Worm (Caenorhabditis elegans) whole organism, mixed stage, embryonic: Measurements from ENCODE around the gene srab-23.

Source experiments
- bed-3 ChIP-seq: fragments of 200-800 bp; sonication (Bioruptor generic); optimal IDR thresholded peaks from 3 replicates; lab custom pipeline; 2018; ENCODE audit warnings: mild to moderate bottlenecking, missing genetic modification characterization, moderate library complexity, missing compliant biosample characterization
- blmp-1 ChIP-seq: fragments of 150-350 bp; optimal IDR thresholded peaks from 2 replicates; lab custom pipeline; 2014; ENCODE audit warnings: missing biosample characterization, missing genetic modification characterization
- ceh-39 ChIP-seq: fragments of 150-350 bp; optimal IDR thresholded peaks from 2 replicates; lab custom pipeline; 2014; ENCODE audit warnings: missing biosample characterization, missing genetic modification characterization
- ceh-43 ChIP-seq: fragments of 200-800 bp; sonication (Bioruptor generic); optimal IDR thresholded peaks from 2 replicates; lab custom pipeline; 2018; ENCODE audit warnings: mild to moderate bottlenecking, missing genetic modification characterization, moderate library complexity, missing compliant biosample characterization
- ceh-83 ChIP-seq: fragments of 200-800 bp; sonication (Bioruptor generic); optimal IDR thresholded peaks from 2 replicates; lab custom pipeline; 2018; ENCODE audit warnings: mild to moderate bottlenecking, missing genetic modification characterization, missing compliant biosample characterization
- ces-1 ChIP-seq: fragments of 150-350 bp; optimal IDR thresholded peaks from 2 replicates; lab custom pipeline; 2014; ENCODE audit warnings: missing biosample characterization, missing genetic modification reagents, missing genetic modification characterization
- drap-1 ChIP-seq: fragments of 200-800 bp; sonication (Bioruptor generic); optimal IDR thresholded peaks from 3 replicates; lab custom pipeline; 2018; ENCODE audit warnings: mild to moderate bottlenecking, missing genetic modification characterization, missing compliant biosample characterization
- elt-1 ChIP-seq: sonication (generic microtip); optimal IDR thresholded peaks from 2 replicates; lab custom pipeline; 2017; ENCODE audit warnings: missing genetic modification characterization, mild to moderate bottlenecking, missing compliant biosample characterization, antibody characterized with exemption, moderate library complexity, borderline replicate concordance; ENCODE audit not compliant: insufficient read depth
- elt-3 ChIP-seq: fragments of 150-350 bp; optimal IDR thresholded peaks from 2 replicates; lab custom pipeline; 2014; ENCODE audit warnings: missing biosample characterization, missing genetic modification characterization
- flh-1 ChIP-seq: fragments of 200-800 bp; sonication (Bioruptor generic); optimal IDR thresholded peaks from 2 replicates; lab custom pipeline; 2018; ENCODE audit warnings: mild to moderate bottlenecking, missing genetic modification characterization, moderate library complexity, missing compliant biosample characterization
- ham-2 ChIP-seq: fragments of 200-800 bp; sonication (Bioruptor generic); optimal IDR thresholded peaks from 2 replicates; lab custom pipeline; 2018; ENCODE audit warnings: mild to moderate bottlenecking, missing genetic modification characterization, missing compliant biosample characterization
- hlh-1 ChIP-seq: fragments of 150-350 bp; optimal IDR thresholded peaks from 2 replicates; lab custom pipeline; 2014; ENCODE audit warnings: missing biosample characterization, missing genetic modification reagents, missing genetic modification characterization
- lin-13 ChIP-seq: fragments of 150-350 bp; optimal IDR thresholded peaks from 2 replicates; lab custom pipeline; 2014; ENCODE audit warnings: missing biosample characterization, missing genetic modification characterization
- lin-32 ChIP-seq: fragments of 200-800 bp; sonication (Bioruptor generic); optimal IDR thresholded peaks from 2 replicates; lab custom pipeline; 2018; ENCODE audit warnings: mild to moderate bottlenecking, missing genetic modification characterization, missing compliant biosample characterization
- lsy-2 ChIP-seq: fragments of 150-350 bp; optimal IDR thresholded peaks from 2 replicates; lab custom pipeline; 2014; ENCODE audit warnings: missing biosample characterization, missing genetic modification characterization
- mab-5 ChIP-seq: fragments of 150-350 bp; optimal IDR thresholded peaks from 2 replicates; lab custom pipeline; 2014; ENCODE audit warnings: missing biosample characterization, missing genetic modification characterization
- mep-1 ChIP-seq: fragments of 150-350 bp; optimal IDR thresholded peaks from 2 replicates; lab custom pipeline; 2017; ENCODE audit warnings: missing biosample characterization, missing genetic modification reagents, missing genetic modification characterization, inconsistent platforms
- mls-2 ChIP-seq: sonication (generic microtip); optimal IDR thresholded peaks from 2 replicates; lab custom pipeline; 2016; ENCODE audit warnings: mild to moderate bottlenecking, missing genetic modification characterization, moderate library complexity, missing compliant biosample characterization
- nhr-12 ChIP-seq: fragments of 150-350 bp; optimal IDR thresholded peaks from 2 replicates; lab custom pipeline; 2014; ENCODE audit warnings: missing biosample characterization, missing genetic modification characterization
- nhr-2 ChIP-seq: fragments of 150-350 bp; optimal IDR thresholded peaks from 2 replicates; lab custom pipeline; 2014; ENCODE audit warnings: missing biosample characterization, missing genetic modification characterization
- nhr-28 ChIP-seq: fragments of 150-350 bp; optimal IDR thresholded peaks from 2 replicates; lab custom pipeline; 2014; ENCODE audit warnings: missing biosample characterization, missing genetic modification characterization
- nhr-76 ChIP-seq: sonication (generic microtip); optimal IDR thresholded peaks from 2 replicates; lab custom pipeline; 2017; ENCODE audit warnings: missing biosample characterization, missing genetic modification characterization
- pha-4 ChIP-seq: fragments of 150-350 bp; optimal IDR thresholded peaks from 2 replicates; lab custom pipeline; 2018; ENCODE audit warnings: missing biosample characterization, missing genetic modification reagents, missing genetic modification characterization
- sem-2 ChIP-seq: fragments of 200-800 bp; sonication (Bioruptor generic); optimal IDR thresholded peaks from 2 replicates; lab custom pipeline; 2018; ENCODE audit warnings: mild to moderate bottlenecking, missing genetic modification characterization, missing compliant biosample characterization
- sptf-1 ChIP-seq: sonication (generic microtip); optimal IDR thresholded peaks from 2 replicates; lab custom pipeline; 2017; ENCODE audit warnings: mild to moderate bottlenecking, missing genetic modification characterization, moderate library complexity, missing compliant biosample characterization
- tbx-8 ChIP-seq: fragments of 200-800 bp; sonication (Bioruptor generic); optimal IDR thresholded peaks from 2 replicates; lab custom pipeline; 2018; ENCODE audit warnings: mild to moderate bottlenecking, missing genetic modification characterization, moderate library complexity, missing compliant biosample characterization
- unc-39 ChIP-seq: fragments of 150-350 bp; optimal IDR thresholded peaks from 2 replicates; lab custom pipeline; 2014; ENCODE audit warnings: missing biosample characterization, missing genetic modification characterization
- unc-62 ChIP-seq: fragments of 150-350 bp; optimal IDR thresholded peaks from 2 replicates; lab custom pipeline; 2014; ENCODE audit warnings: missing biosample characterization, missing genetic modification reagents, missing genetic modification characterization
- ztf-11 ChIP-seq: fragments of 150-350 bp; optimal IDR thresholded peaks from 2 replicates; lab custom pipeline; 2014; ENCODE audit warnings: missing biosample characterization, missing genetic modification characterization

Gene srab-23

DNA sequence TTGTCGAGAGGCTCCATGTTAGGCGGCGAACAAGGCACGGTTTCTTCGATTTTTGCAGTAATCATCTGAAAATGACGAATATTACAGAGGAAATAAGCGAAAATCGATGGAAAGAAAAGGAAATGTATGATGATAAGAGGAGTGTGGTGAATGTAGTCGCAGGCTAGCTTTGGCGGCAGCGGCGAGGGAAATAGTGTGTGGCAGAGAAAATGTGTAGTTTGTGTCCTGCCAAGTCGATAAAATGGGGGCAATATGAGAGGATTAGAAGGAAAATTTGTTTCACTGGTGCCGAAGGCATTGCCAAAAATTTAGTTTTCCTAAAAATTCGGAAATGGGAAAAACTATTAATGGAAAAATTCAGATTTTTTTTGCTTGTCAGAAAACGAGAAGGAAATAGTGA, 31.3 kb upstream of the srab-23 start, which contains the start of gene nhr-86 (continued):
- TF ChIP-seq mls-2 (no peak), unc-62 (GFP tag; lab: Kevin White, UChicago) (no peak)

DNA sequence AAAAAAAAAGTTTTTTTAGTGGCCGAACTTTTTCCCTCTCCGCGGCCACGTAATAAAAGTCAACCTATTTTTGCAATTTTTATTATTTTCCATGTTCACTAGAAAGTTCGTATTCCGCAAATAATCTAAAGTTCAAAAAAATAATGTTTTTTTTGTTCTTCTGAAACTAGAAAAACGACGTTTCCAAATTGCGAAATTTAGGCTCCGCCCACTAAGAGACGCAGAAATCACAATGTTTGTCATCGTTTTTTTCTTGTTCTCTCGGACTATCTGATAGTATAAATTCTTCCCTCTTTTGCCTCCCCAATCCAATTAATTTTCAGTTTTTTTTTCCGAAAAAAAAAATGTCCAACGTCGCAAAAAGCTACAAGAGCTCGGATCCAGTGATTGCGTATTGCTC, 21.9 kb upstream of the srab-23 start, which contains the start of gene comt-3:
TSS of gene comt-3 (plus strand) at position 214 of the 400 bp plus-strand sequence.
- TF ChIP-seq lsy-2 (no peak), ceh-43 (GFP tag; lab: Kevin White, UChicago) (no peak), ceh-83 (GFP tag; lab: Kevin White, UChicago) (no peak), unc-39 (tag; lab: Kevin White, UChicago) (no peak), mep-1 (no peak), drap-1 (GFP tag; lab: Kevin White, UChicago) (no peak), elt-1 (no peak)

DNA sequence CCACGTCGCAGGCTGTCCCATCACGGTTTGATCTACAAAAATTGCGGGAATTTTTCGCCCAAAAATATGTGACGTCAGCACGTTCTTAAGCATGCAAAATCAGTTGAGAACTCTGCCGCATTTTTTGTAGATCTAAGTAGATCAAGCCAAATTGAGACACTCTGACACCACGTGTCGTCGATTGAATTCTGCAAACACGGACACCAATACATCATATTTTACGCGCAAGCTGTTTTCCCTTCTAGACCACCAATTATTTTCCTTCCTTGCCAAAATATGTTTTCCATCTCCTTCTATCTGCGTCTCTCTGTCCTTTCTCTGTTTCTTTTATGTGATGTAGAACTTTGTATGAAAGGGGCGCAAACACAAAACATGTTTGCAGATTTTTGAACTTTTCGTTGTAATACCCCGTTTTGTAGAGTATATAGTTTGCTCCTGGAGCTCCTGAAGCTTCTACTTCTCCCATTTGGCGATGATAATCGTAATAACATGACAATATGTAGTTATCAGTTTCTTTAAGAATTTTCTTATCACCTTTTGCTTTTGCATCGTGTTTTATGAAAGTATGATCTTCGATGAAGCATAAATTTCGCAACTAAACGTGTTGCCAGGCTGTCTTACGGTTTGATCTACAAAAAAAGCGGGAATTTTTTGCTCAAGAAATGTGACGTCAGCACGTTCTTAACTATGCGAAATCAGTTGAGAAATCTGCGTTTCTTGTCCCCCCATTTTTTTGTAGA, 20.5 kb upstream of the srab-23 start:
- no peak for TF ChIP-seq lsy-2
- TF ChIP-seq nhr-2 (tag; lab: Kevin White, UChicago) = no peak
- TF ChIP-seq ceh-83 (GFP tag; lab: Kevin White, UChicago) = no peak
- TF ChIP-seq lin-13 (tag; lab: Kevin White, UChicago) = no peak
- no peak for TF ChIP-seq ceh-39 (tag; lab: Kevin White, UChicago)
- TF ChIP-seq flh-1 (GFP tag; lab: Kevin White, UChicago) = no peak
- no peak for TF ChIP-seq unc-39 (tag; lab: Kevin White, UChicago)
- no peak for TF ChIP-seq tbx-8 (GFP tag; lab: Kevin White, UChicago)
- TF ChIP-seq sem-2 (GFP tag; lab: Kevin White, UChicago) = no peak
- no peak for TF ChIP-seq ztf-11
- no peak for TF ChIP-seq mab-5 (tag; lab: Kevin White, UChicago)
- no peak for TF ChIP-seq bed-3 (GFP tag; lab: Kevin White, UChicago)
- TF ChIP-seq sptf-1 = no peak
- TF ChIP-seq mep-1 = no peak
- no peak for TF ChIP-seq nhr-76 (tag; lab: Kevin White, UChicago)
- no peak for TF ChIP-seq pha-4 (tag; lab: Kevin White, UChicago)

DNA sequence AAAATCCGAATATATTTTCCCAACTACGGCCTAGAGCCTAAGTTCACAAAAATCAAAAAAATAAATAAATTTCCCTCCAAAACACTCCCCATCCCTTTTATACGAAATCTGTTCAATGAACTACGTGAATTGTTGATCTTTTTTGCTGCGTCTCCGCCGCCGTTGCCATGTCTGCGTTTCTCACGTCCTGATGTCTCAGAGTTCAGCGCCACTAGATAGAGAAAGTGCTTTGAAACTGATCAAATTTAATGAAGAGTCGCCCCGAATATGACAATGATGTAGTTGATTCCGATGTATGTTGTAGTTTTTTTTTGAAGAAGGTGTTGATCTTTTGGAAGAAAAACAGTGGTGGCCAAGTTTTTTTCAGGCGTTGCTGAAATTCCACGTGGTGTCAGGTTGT, 18.8 kb upstream of the srab-23 start:
- TF ChIP-seq nhr-28 (no peak), pha-4 (tag; lab: Kevin White, UChicago) (no peak), blmp-1 (tag; lab: Kevin White, UChicago) (no peak), nhr-76 (tag; lab: Kevin White, UChicago) (no peak)

DNA sequence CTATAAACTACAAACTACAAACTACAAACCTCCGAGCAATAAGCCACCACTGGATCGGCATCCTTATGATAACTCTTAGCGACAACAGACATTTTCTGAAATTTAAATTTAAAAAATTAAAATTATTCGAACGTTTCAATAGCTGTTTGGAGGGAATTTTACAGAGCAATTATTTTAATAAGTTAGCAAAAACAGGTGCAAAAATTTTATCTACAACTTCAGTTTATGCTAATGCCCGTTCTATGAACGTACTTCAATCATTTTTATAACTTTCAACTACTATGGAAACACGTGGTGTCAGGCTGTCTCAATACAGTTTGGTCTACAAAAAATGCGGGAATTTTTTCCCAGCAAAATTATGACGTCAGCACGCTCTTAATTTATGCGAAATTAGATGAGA, 18.1 kb upstream of the srab-23 start, which contains the start of gene comt-5:
TSS of gene comt-5 (minus strand) at position 101 of the 400 bp plus-strand sequence.
- TF ChIP-seq sem-2 (GFP tag; lab: Kevin White, UChicago) (no peak), mls-2 (no peak), nhr-76 (tag; lab: Kevin White, UChicago) (no peak), nhr-28 (no peak), nhr-12 (no peak), bed-3 (GFP tag; lab: Kevin White, UChicago) (no peak)

DNA sequence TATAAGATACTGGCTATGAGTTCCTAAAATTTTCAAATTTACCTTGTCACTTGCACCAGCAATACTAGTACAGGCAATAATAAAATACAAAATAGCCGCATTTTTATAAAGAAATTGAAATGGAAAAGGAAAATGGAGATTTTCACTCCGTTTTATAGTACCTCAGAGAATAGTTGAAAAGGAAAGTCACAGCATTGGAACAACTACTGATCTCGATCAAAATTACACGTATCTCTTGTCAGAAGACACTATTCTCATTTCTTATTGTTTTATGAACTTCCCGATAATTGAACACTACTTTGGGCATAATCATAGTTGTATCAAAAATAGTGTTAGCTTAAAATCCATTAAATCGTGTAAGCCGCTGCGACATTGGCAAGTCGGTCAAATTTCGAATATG, 16.1 kb upstream of the srab-23 start, which contains the start of gene Y40B10A.11:
TSS of gene Y40B10A.11 (minus strand) at position 101 of the 400 bp plus-strand sequence.
- TF ChIP-seq ham-2 (GFP tag; lab: Kevin White, UChicago) (no peak), ces-1 (GFP tag; lab: Kevin White, UChicago) (no peak), lin-32 (GFP tag; lab: Kevin White, UChicago) (no peak), bed-3 (GFP tag; lab: Kevin White, UChicago) (no peak), ceh-83 (GFP tag; lab: Kevin White, UChicago) (no peak), hlh-1 (no peak), nhr-2 (tag; lab: Kevin White, UChicago) (no peak), elt-3 (tag; lab: Kevin White, UChicago) (no peak)
- TF ChIP-seq, all 35 proteins: peak for 0
